Worm (Caenorhabditis elegans) whole organism, young adult: Measurements from ENCODE around the gene srh-44.

ENCODE experiments used
- B0261.1 ChIP-seq: sonication (generic microtip); optimal IDR thresholded peaks from 2 replicates; lab custom pipeline; 2016; ENCODE audit warnings: mild to moderate bottlenecking, missing genetic modification characterization, moderate library complexity, missing compliant biosample characterization
- B0336.3 ChIP-seq: fragments of 200-800 bp; sonication (Bioruptor generic); IDR thresholded peaks from 2 replicates; pipeline ENCODE4 v1.3.6; 2022; ENCODE audit warnings: missing genetic modification characterization, missing compliant biosample characterization
- C17E4.6 ChIP-seq: fragments of 200-800 bp; sonication (Bioruptor generic); IDR thresholded peaks from 2 replicates; pipeline ENCODE4 v1.3.6; 2022; ENCODE audit warnings: missing genetic modification reagents, missing genetic modification characterization, missing compliant biosample characterization
- D2030.7 ChIP-seq: fragments of 200-800 bp; sonication (Bioruptor generic); IDR thresholded peaks from 2 replicates; pipeline ENCODE4 v1.3.6; 2022; ENCODE audit warnings: missing genetic modification reagents, missing genetic modification characterization, missing compliant biosample characterization
- F10E7.11 ChIP-seq: sonication (generic microtip); optimal IDR thresholded peaks from 2 replicates; lab custom pipeline; 2017; ENCODE audit warnings: mild to moderate bottlenecking, missing genetic modification characterization, moderate library complexity, missing compliant biosample characterization
- F37B4.10 ChIP-seq: fragments of 200-800 bp; sonication (Bioruptor generic); IDR thresholded peaks from 2 replicates; pipeline ENCODE4 v1.3.6; 2022; ENCODE audit warnings: missing genetic modification characterization, missing compliant biosample characterization
- F39B2.1 ChIP-seq: fragments of 200-800 bp; sonication (Bioruptor generic); IDR thresholded peaks from 2 replicates; pipeline ENCODE4 v1.3.6; 2022; ENCODE audit warnings: missing genetic modification reagents, missing genetic modification characterization, missing compliant biosample characterization
- F49E8.2 ChIP-seq: sonication (generic microtip); optimal IDR thresholded peaks from 3 replicates; lab custom pipeline; 2017; ENCODE audit warnings: missing genetic modification characterization, mild to moderate bottlenecking, missing compliant biosample characterization, antibody characterized with exemption, moderate library complexity; ENCODE audit not compliant: insufficient read depth
- F52B5.7 ChIP-seq: sonication (generic microtip); optimal IDR thresholded peaks from 2 replicates; lab custom pipeline; 2016; ENCODE audit warnings: mild to moderate bottlenecking, missing genetic modification characterization, missing compliant biosample characterization
- F57A8.1 ChIP-seq: fragments of 200-800 bp; sonication (Bioruptor generic); optimal IDR thresholded peaks from 2 replicates; lab custom pipeline; 2018; ENCODE audit warnings: mild to moderate bottlenecking, missing genetic modification characterization, moderate library complexity, missing compliant biosample characterization
- T07F8.4 ChIP-seq: sonication (generic microtip); optimal IDR thresholded peaks from 2 replicates; lab custom pipeline; 2016; ENCODE audit warnings: mild to moderate bottlenecking, missing genetic modification characterization, moderate library complexity, missing compliant biosample characterization
- aptf-2 ChIP-seq: fragments of 200-800 bp; sonication (Bioruptor generic); conservative IDR thresholded peaks from 2 replicates; pipeline ENCODE4 v1.3.6; 2022; ENCODE audit warnings: missing genetic modification reagents, missing genetic modification characterization, missing compliant biosample characterization
- attf-3 ChIP-seq: fragments of 200-800 bp; sonication (Bioruptor generic); conservative IDR thresholded peaks from 2 replicates; pipeline ENCODE4 v1.3.6; 2022; ENCODE audit warnings: missing genetic modification reagents, missing genetic modification characterization, missing compliant biosample characterization
- attf-5 ChIP-seq: fragments of 200-800 bp; sonication (Bioruptor generic); optimal IDR thresholded peaks from 2 replicates; lab custom pipeline; 2018; ENCODE audit warnings: mild to moderate bottlenecking, missing genetic modification characterization, missing compliant biosample characterization
- attf-6 ChIP-seq: fragments of 200-800 bp; sonication (Bioruptor generic); IDR thresholded peaks from 2 replicates; pipeline ENCODE4 v1.3.6; 2022; ENCODE audit warnings: missing genetic modification reagents, missing genetic modification characterization, missing compliant biosample characterization
- ccch-3 ChIP-seq: fragments of 200-800 bp; sonication (Bioruptor generic); optimal IDR thresholded peaks from 2 replicates; lab custom pipeline; 2018; ENCODE audit warnings: mild to moderate bottlenecking, missing genetic modification characterization, missing compliant biosample characterization
- cebp-1 ChIP-seq, 2 experiments: fragments of 200-800 bp in 1 of 2; sonication (Bioruptor generic) in 1 of 2; sonication (generic microtip) in 1 of 2; IDR thresholded peaks in 1 of 2; optimal IDR thresholded peaks in 1 of 2; 2 replicates each; pipeline versions ENCODE4 v1.3.6 to Lab custom; 2017 to 2022; ENCODE audit warnings: missing compliant biosample characterization in 2 of 2, missing genetic modification characterization in 2 of 2, mild to moderate bottlenecking in 1 of 2, missing genetic modification reagents in 1 of 2, moderate library complexity in 1 of 2
- cebp-2 ChIP-seq: fragments of 200-800 bp; sonication (Bioruptor generic); IDR thresholded peaks from 2 replicates; pipeline ENCODE4 v1.3.6; 2022; ENCODE audit warnings: missing genetic modification characterization, missing compliant biosample characterization
- ceh-100 ChIP-seq: fragments of 200-800 bp; sonication (Bioruptor generic); IDR thresholded peaks from 2 replicates; pipeline ENCODE4 v1.3.6; 2022; ENCODE audit warnings: missing genetic modification reagents, missing genetic modification characterization, missing compliant biosample characterization
- ceh-40 ChIP-seq: fragments of 200-800 bp; sonication (Bioruptor generic); IDR thresholded peaks from 2 replicates; pipeline ENCODE4 v1.3.6; 2022; ENCODE audit warnings: missing genetic modification characterization, missing compliant biosample characterization
- die-1 ChIP-seq: sonication (generic microtip); optimal IDR thresholded peaks from 2 replicates; lab custom pipeline; 2016; ENCODE audit warnings: missing genotype, mild to moderate bottlenecking, missing genetic modification characterization, missing compliant biosample characterization
- dpff-1 ChIP-seq: sonication (generic microtip); optimal IDR thresholded peaks from 2 replicates; lab custom pipeline; 2017; ENCODE audit warnings: mild to moderate bottlenecking, missing genetic modification characterization, missing compliant biosample characterization
- fkh-3 ChIP-seq: sonication (generic microtip); optimal IDR thresholded peaks from 2 replicates; lab custom pipeline; 2016; ENCODE audit warnings: mild to moderate bottlenecking, missing genetic modification characterization, missing compliant biosample characterization
- hmg-1.2 ChIP-seq: fragments of 200-800 bp; sonication (Bioruptor generic); IDR thresholded peaks from 2 replicates; pipeline ENCODE4 v1.3.6; 2022; ENCODE audit warnings: missing genetic modification reagents, missing genetic modification characterization, missing compliant biosample characterization
- hsf-1 ChIP-seq: fragments of 200-800 bp; sonication (Bioruptor generic); IDR thresholded peaks from 2 replicates; pipeline ENCODE4 v1.3.6; 2022; ENCODE audit warnings: missing genetic modification reagents, missing genetic modification characterization, missing compliant biosample characterization
- lag-1 ChIP-seq: fragments of 200-800 bp; sonication (Bioruptor generic); IDR thresholded peaks from 2 replicates; pipeline ENCODE4 v1.3.6; 2022; ENCODE audit warnings: missing genetic modification reagents, missing genetic modification characterization, missing compliant biosample characterization
- lin-26 ChIP-seq: fragments of 200-800 bp; sonication (Bioruptor generic); IDR thresholded peaks from 2 replicates; pipeline ENCODE4 v1.3.6; 2022; ENCODE audit warnings: missing genetic modification reagents, missing genetic modification characterization, missing compliant biosample characterization
- lin-40 ChIP-seq: sonication (generic microtip); optimal IDR thresholded peaks from 2 replicates; lab custom pipeline; 2016; ENCODE audit warnings: missing genetic modification characterization, mild to moderate bottlenecking, missing compliant biosample characterization, missing genotype, missing genetic modification reagents
- lsl-1 ChIP-seq: fragments of 200-800 bp; sonication (Bioruptor generic); optimal IDR thresholded peaks from 2 replicates; lab custom pipeline; 2018; ENCODE audit warnings: mild to moderate bottlenecking, missing genetic modification characterization, moderate library complexity, missing compliant biosample characterization
- madf-6 ChIP-seq: fragments of 200-800 bp; sonication (Bioruptor generic); IDR thresholded peaks from 2 replicates; pipeline ENCODE4 v1.3.6; 2022; ENCODE audit warnings: missing genetic modification reagents, missing genetic modification characterization, missing compliant biosample characterization
- mes-4 ChIP-seq: sonication (generic microtip); optimal IDR thresholded peaks from 2 replicates; lab custom pipeline; 2016; ENCODE audit warnings: missing genotype, missing genetic modification characterization, missing compliant biosample characterization
- nfya-1 ChIP-seq: sonication (generic microtip); optimal IDR thresholded peaks from 2 replicates; lab custom pipeline; 2017; ENCODE audit warnings: antibody characterized with exemption, missing compliant biosample characterization, missing genetic modification characterization, borderline replicate concordance; ENCODE audit not compliant: insufficient read depth
- nfya-2 ChIP-seq: fragments of 200-800 bp; sonication (Bioruptor generic); IDR thresholded peaks from 2 replicates; pipeline ENCODE4 v1.3.6; 2022; ENCODE audit warnings: missing genetic modification reagents, missing genetic modification characterization, missing compliant biosample characterization
- nfyb-1 ChIP-seq: fragments of 200-800 bp; sonication (Bioruptor generic); IDR thresholded peaks from 2 replicates; pipeline ENCODE4 v1.3.6; 2022; ENCODE audit warnings: missing genetic modification reagents, missing genetic modification characterization, missing compliant biosample characterization
- nhr-120 ChIP-seq: fragments of 200-800 bp; sonication (Bioruptor generic); IDR thresholded peaks from 2 replicates; pipeline ENCODE4 v1.3.6; 2022; ENCODE audit warnings: missing genetic modification characterization, missing compliant biosample characterization
- nhr-27 ChIP-seq: fragments of 200-800 bp; sonication (Bioruptor generic); optimal IDR thresholded peaks from 2 replicates; lab custom pipeline; 2018; ENCODE audit warnings: mild to moderate bottlenecking, missing genetic modification characterization, moderate library complexity, missing compliant biosample characterization
- nhr-90 ChIP-seq: sonication (generic microtip); optimal IDR thresholded peaks from 2 replicates; lab custom pipeline; 2016; ENCODE audit warnings: missing genotype, mild to moderate bottlenecking, missing genetic modification characterization, missing compliant biosample characterization
- rec-8 ChIP-seq, 2 experiments: sonication (generic microtip); optimal IDR thresholded peaks; 2 replicates each; lab custom pipeline; 2016; ENCODE audit warnings: mild to moderate bottlenecking in 2 of 2, missing genetic modification characterization in 2 of 2, missing genetic modification reagents in 2 of 2, missing genotype in 2 of 2, missing biosample characterization in 1 of 2, missing compliant biosample characterization in 1 of 2, moderate library complexity in 1 of 2
- repo-1 ChIP-seq: sonication (generic microtip); optimal IDR thresholded peaks from 2 replicates; lab custom pipeline; 2017; ENCODE audit warnings: mild to moderate bottlenecking, missing genetic modification characterization, missing compliant biosample characterization
- rpc-1 ChIP-seq, 2 experiments: fragments of 150-350 bp in 1 of 2; sonication (generic microtip) in 1 of 2; optimal IDR thresholded peaks; 2 replicates each; lab custom pipeline; 2014 to 2018; ENCODE audit warnings: missing biosample characterization in 1 of 2, missing genetic modification characterization in 1 of 2, missing genetic modification reagents in 1 of 2, missing genotype in 1 of 2
- sdz-38 ChIP-seq: sonication (generic microtip); optimal IDR thresholded peaks from 2 replicates; lab custom pipeline; 2016; ENCODE audit warnings: missing genotype, missing genetic modification characterization, missing compliant biosample characterization
- sea-2 ChIP-seq: fragments of 200-800 bp; sonication (Bioruptor generic); IDR thresholded peaks from 2 replicates; pipeline ENCODE4 v1.3.6; 2022; ENCODE audit warnings: missing genetic modification characterization, missing compliant biosample characterization
- somi-1 ChIP-seq: fragments of 200-800 bp; sonication (Bioruptor generic); optimal IDR thresholded peaks from 2 replicates; lab custom pipeline; 2018; ENCODE audit warnings: mild to moderate bottlenecking, missing genetic modification characterization, missing compliant biosample characterization
- tbx-9 ChIP-seq: sonication (generic microtip); optimal IDR thresholded peaks from 2 replicates; lab custom pipeline; 2016; ENCODE audit warnings: borderline replicate concordance, missing genetic modification characterization, inconsistent platforms, missing compliant biosample characterization
- xnd-1 ChIP-seq: sonication (generic microtip); optimal IDR thresholded peaks from 2 replicates; lab custom pipeline; 2016; ENCODE audit warnings: missing genotype, missing genetic modification reagents, missing genetic modification characterization, missing compliant biosample characterization
- ztf-25 ChIP-seq: fragments of 200-800 bp; sonication (Bioruptor generic); IDR thresholded peaks from 2 replicates; pipeline ENCODE4 v1.3.6; 2022; ENCODE audit warnings: missing genetic modification reagents, missing genetic modification characterization, missing compliant biosample characterization
- ztf-26 ChIP-seq: sonication (generic microtip); optimal IDR thresholded peaks from 2 replicates; lab custom pipeline; 2017; ENCODE audit warnings: missing genetic modification characterization, missing compliant biosample characterization

srh-44 gene

ce11 chrII:11473525-11474181 is 41.2 kb upstream of the srh-44 start, which contains the start of the genes metl-1 and W02B12.11:
Gene metl-1, minus strand, starts transcription at chrII:11473575.
Gene W02B12.11, plus strand, starts transcription at chrII:11473861.
- no peak for TF ChIP-seq sea-2 (GFP tag; lab: Robert Waterston, UW)
- TF ChIP-seq ceh-100 (GFP tag; lab: Robert Waterston, UW), result peak; percentile 76
- peak; percentile 75 for TF ChIP-seq lsl-1 (GFP tag; lab: Kevin White, UChicago)
- TF ChIP-seq fkh-3, result no peak
- TF ChIP-seq ceh-40 (GFP tag; lab: Robert Waterston, UW), result no peak
- TF ChIP-seq sdz-38 (tag; lab: Kevin White, UChicago), result no peak
- TF ChIP-seq attf-5 (GFP tag; lab: Kevin White, UChicago), result peak; percentile 78
- TF ChIP-seq nfya-2 (GFP tag; lab: Robert Waterston, UW), result no peak
- TF ChIP-seq F57A8.1 (GFP tag; lab: Kevin White, UChicago), result no peak
- TF ChIP-seq hmg-1.2 (GFP tag; lab: Robert Waterston, UW), result peak; percentile 92
- no peak for TF ChIP-seq nfya-1 (tag; lab: Kevin White, UChicago)
- peak; percentile 79 for TF ChIP-seq hsf-1 (GFP tag; lab: Robert Waterston, UW)
- peak; percentile 69 for TF ChIP-seq attf-3 (GFP tag; lab: Robert Waterston, UW)
- TF ChIP-seq rpc-1 (optimal IDR thresholded peaks at IDR 0.05; lab: Kevin White, UChicago), result no peak
- no peak for TF ChIP-seq rpc-1 (tag; optimal IDR thresholded peaks at IDR 0.05; lab: Kevin White, UChicago)
- TF ChIP-seq F52B5.7 (tag; lab: Kevin White, UChicago), result no peak
- peak in 1 of 2 experiments; percentile 28 for TF ChIP-seq rec-8 (tag; optimal IDR thresholded peaks at IDR 0.05; lab: Kevin White, UChicago)
- TF ChIP-seq nhr-120 (GFP tag; lab: Robert Waterston, UW), result no peak
- peak; percentile 50 for TF ChIP-seq somi-1 (GFP tag; lab: Kevin White, UChicago)
- no peak for TF ChIP-seq T07F8.4
- TF ChIP-seq ztf-25 (GFP tag; lab: Robert Waterston, UW), result no peak
- no peak for TF ChIP-seq cebp-2 (GFP tag; lab: Robert Waterston, UW)
- peak; percentile 33 for TF ChIP-seq die-1 (tag; lab: Kevin White, UChicago)
- peak; percentile 61 for TF ChIP-seq xnd-1 (tag; lab: Kevin White, UChicago)
- no peak for TF ChIP-seq nhr-27 (tag; lab: Kevin White, UChicago)
- peak; percentile 67; the same call in 1 of the 2 replicates for TF ChIP-seq C17E4.6 (GFP tag; lab: Robert Waterston, UW)
- 0 out of 2 replicates have a peak, but pooled peaks have one; percentile 13 for TF ChIP-seq cebp-1 (GFP tag; IDR thresholded peaks at IDR 0.05; lab: Robert Waterston, UW)
- peak; percentile 82 for TF ChIP-seq cebp-1 (tag; optimal IDR thresholded peaks at IDR 0.05; lab: Kevin White, UChicago)
- TF ChIP-seq attf-6 (GFP tag; lab: Robert Waterston, UW), result no peak
- no peak for TF ChIP-seq ccch-3 (GFP tag; lab: Kevin White, UChicago)
- no peak for TF ChIP-seq F39B2.1 (GFP tag; lab: Robert Waterston, UW)
- peak; percentile 85 for TF ChIP-seq B0336.3 (GFP tag; lab: Robert Waterston, UW)
- TF ChIP-seq lin-26 (GFP tag; lab: Robert Waterston, UW), result peak; percentile 59; the same call in 1 of the 2 replicates
- TF ChIP-seq D2030.7 (GFP tag; lab: Robert Waterston, UW), result peak; percentile 80
- TF ChIP-seq repo-1 (tag; lab: Kevin White, UChicago), result peak; percentile 70
- TF ChIP-seq mes-4 (tag; lab: Kevin White, UChicago), result no peak
- TF ChIP-seq B0261.1 (tag; lab: Kevin White, UChicago), result peak; percentile 3
- TF ChIP-seq F37B4.10 (GFP tag; lab: Robert Waterston, UW), result no peak
- TF ChIP-seq madf-6, result peak; percentile 91
- peak; percentile 87 for TF ChIP-seq nfyb-1 (GFP tag; lab: Robert Waterston, UW)
- no peak for TF ChIP-seq lag-1
- peak; percentile 12 for TF ChIP-seq F49E8.2 (tag; lab: Kevin White, UChicago)
- no peak for TF ChIP-seq F10E7.11 (tag; lab: Kevin White, UChicago)
- peak; percentile 88 for TF ChIP-seq lin-40 (tag; lab: Kevin White, UChicago)
- TF ChIP-seq aptf-2, result no peak
- TF ChIP-seq nhr-90 (tag; lab: Kevin White, UChicago), result no peak
- no peak for TF ChIP-seq dpff-1 (tag; lab: Kevin White, UChicago)
- peak; percentile 44 for TF ChIP-seq ztf-26 (tag; lab: Kevin White, UChicago)
- TF ChIP-seq tbx-9 (tag; lab: Kevin White, UChicago), result no peak
